Worm (Caenorhabditis elegans) whole organism, L4/young adult: Measurements from ENCODE around the gene K10C2.12.

Source experiments
- W03F9.2 ChIP-seq: fragments of 150-350 bp; optimal IDR thresholded peaks from 2 replicates; lab custom pipeline; 2014; ENCODE audit warnings: missing biosample characterization, missing genetic modification characterization
- dao-5 ChIP-seq: sonication (generic microtip); optimal IDR thresholded peaks from 2 replicates; lab custom pipeline; 2016; ENCODE audit warnings: missing genotype, missing genetic modification characterization, moderate library complexity, missing compliant biosample characterization
- him-1 ChIP-seq: sonication (generic microtip); optimal IDR thresholded peaks from 2 replicates; lab custom pipeline; 2016; ENCODE audit warnings: missing genotype, missing genetic modification reagents, missing genetic modification characterization, missing compliant biosample characterization

The K10C2.12 gene

DNA sequence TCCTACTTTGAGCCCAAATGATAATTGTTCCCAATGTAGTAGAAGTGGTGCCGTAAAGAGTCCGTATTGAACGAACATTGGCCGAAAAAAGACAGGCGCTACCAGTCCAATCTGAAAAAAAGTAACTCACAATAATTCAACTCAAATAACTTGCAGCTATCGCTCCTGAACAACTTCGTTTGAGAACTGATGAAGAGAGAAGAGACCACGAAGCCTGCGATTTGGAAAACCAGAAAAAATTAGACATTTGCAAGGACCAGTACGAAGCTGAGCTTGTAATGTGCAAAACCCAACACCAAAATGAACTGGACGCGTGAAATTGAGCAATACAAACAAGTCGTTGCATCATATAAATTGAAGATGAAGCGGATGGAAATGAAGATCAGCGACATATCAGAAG, 46.1 kb downstream of the K10C2.12 start, which contains the start of gene C03B1.1:
Gene C03B1.1 (plus strand): TSS at position 301 of the 400 bp plus-strand sequence.
- TF ChIP-seq dao-5 (tag; lab: Kevin White, UChicago) (no peak), W03F9.2 (tag; lab: Kevin White, UChicago) (no peak), him-1 (no peak)

DNA sequence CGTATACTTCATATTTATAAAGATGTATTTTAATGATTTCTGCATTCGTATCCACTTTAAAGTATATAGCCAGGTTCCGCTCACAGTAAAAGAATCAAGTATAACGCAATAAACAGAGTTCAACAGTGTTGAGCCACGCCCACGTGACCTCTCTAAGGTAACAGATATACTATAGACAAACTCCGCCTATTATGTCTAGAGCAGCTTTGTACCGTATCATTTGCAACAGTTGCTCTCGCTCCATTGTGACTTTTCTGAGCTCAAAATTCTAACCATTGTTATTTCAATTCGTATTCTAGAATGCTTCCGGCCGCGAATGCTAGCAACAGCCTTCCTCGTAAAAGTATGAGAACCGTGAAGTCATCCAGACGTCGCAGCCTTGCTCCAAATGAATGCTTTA, 47.2 kb downstream of the K10C2.12 start, which contains the start of gene C03B1.17:
Gene C03B1.17 (plus strand): TSS at position 301 of the 400 bp plus-strand sequence.
- TF ChIP-seq him-1: no peak
- TF ChIP-seq dao-5 (tag; lab: Kevin White, UChicago): no peak
- no peak for TF ChIP-seq W03F9.2 (tag; lab: Kevin White, UChicago)

- TF ChIP-seq W03F9.2 (tag; lab: Kevin White, UChicago) (peak; percentile 3), dao-5 (tag; lab: Kevin White, UChicago) (peak; percentile 64), him-1 (no peak)
Observed at ce11 chrX:6371192-6372116, 49.1 kb downstream of the K10C2.12 start.
